Worm (Caenorhabditis elegans) whole organism, early embryonic: Measurements from ENCODE around the gene sqv-7.
A peak's percentile ranks its signal among the peaks of the same experiment; 100 is the strongest.

Experiments
- B0310.2 ChIP-seq: sonication (generic microtip); optimal IDR thresholded peaks from 2 replicates; lab custom pipeline; 2016; ENCODE audit warnings: mild to moderate bottlenecking, missing genetic modification characterization, missing compliant biosample characterization
- F13C5.2 ChIP-seq: sonication (generic microtip); optimal IDR thresholded peaks from 2 replicates; lab custom pipeline; 2017; ENCODE audit warnings: mild to moderate bottlenecking, missing genetic modification characterization, inconsistent platforms, missing compliant biosample characterization
- aly-1 ChIP-seq: sonication (generic microtip); optimal IDR thresholded peaks from 2 replicates; lab custom pipeline; 2016; ENCODE audit warnings: missing genetic modification characterization, missing compliant biosample characterization
- ama-1 ChIP-seq: fragments of 150-350 bp; optimal IDR thresholded peaks from 2 replicates; lab custom pipeline; 2014
- ceh-13 ChIP-seq: fragments of 200-800 bp; sonication (Bioruptor generic); optimal IDR thresholded peaks from 2 replicates; lab custom pipeline; 2018; ENCODE audit warnings: mild to moderate bottlenecking, missing genetic modification characterization, missing compliant biosample characterization
- ceh-36 ChIP-seq: sonication (generic microtip); optimal IDR thresholded peaks from 2 replicates; lab custom pipeline; 2016; ENCODE audit warnings: missing genetic modification characterization, inconsistent platforms, missing compliant biosample characterization
- ets-7 ChIP-seq: sonication (generic microtip); optimal IDR thresholded peaks from 2 replicates; lab custom pipeline; 2016; ENCODE audit warnings: missing genotype, missing genetic modification characterization, missing compliant biosample characterization
- flt-1 ChIP-seq: fragments of 200-800 bp; sonication (Bioruptor generic); IDR thresholded peaks from 2 replicates; pipeline ENCODE4 v1.3.6; 2022; ENCODE audit warnings: missing genetic modification characterization, missing compliant biosample characterization
- hmbx-1 ChIP-seq: sonication (generic microtip); optimal IDR thresholded peaks from 2 replicates; lab custom pipeline; 2016; ENCODE audit warnings: mild to moderate bottlenecking, missing genetic modification characterization, missing compliant biosample characterization
- hmg-4 ChIP-seq: fragments of 200-800 bp; sonication (Bioruptor generic); optimal IDR thresholded peaks from 2 replicates; lab custom pipeline; 2018; ENCODE audit warnings: mild to moderate bottlenecking, missing genetic modification characterization, missing compliant biosample characterization
- hnd-1 ChIP-seq: sonication (generic microtip); optimal IDR thresholded peaks from 2 replicates; lab custom pipeline; 2016; ENCODE audit warnings: missing genetic modification characterization, missing compliant biosample characterization
- pes-1 ChIP-seq: fragments of 200-800 bp; sonication (Bioruptor generic); IDR thresholded peaks from 2 replicates; pipeline ENCODE4 v1.3.6; 2022; ENCODE audit warnings: missing genetic modification reagents, missing genetic modification characterization, missing compliant biosample characterization
- scrt-1 ChIP-seq: fragments of 200-800 bp; sonication (Bioruptor generic); IDR thresholded peaks from 2 replicates; pipeline ENCODE4 v1.3.6; 2022; ENCODE audit warnings: missing genetic modification characterization, missing compliant biosample characterization
- sea-1 ChIP-seq: fragments of 200-800 bp; sonication (Bioruptor generic); conservative IDR thresholded peaks from 2 replicates; pipeline ENCODE4 v1.3.6; 2022; ENCODE audit warnings: missing genetic modification characterization, missing compliant biosample characterization
- tbx-11 ChIP-seq: fragments of 200-800 bp; sonication (Bioruptor generic); IDR thresholded peaks from 2 replicates; pipeline ENCODE4 v1.3.6; 2022; ENCODE audit warnings: missing genetic modification characterization, missing compliant biosample characterization
- tbx-37 ChIP-seq: fragments of 200-800 bp; sonication (Bioruptor generic); conservative IDR thresholded peaks from 2 replicates; pipeline ENCODE4 v1.3.6; 2022; ENCODE audit warnings: missing genetic modification reagents, missing genetic modification characterization, missing compliant biosample characterization
- tra-4 ChIP-seq: sonication (generic microtip); optimal IDR thresholded peaks from 2 replicates; lab custom pipeline; 2017; ENCODE audit warnings: missing genetic modification characterization, missing compliant biosample characterization

sqv-7 gene

ce11 chrII:7054987-7055386 is 42.5 kb upstream of the sqv-7 start, which contains the start of gene ZK1127.3:
ZK1127.3 (plus strand) TSS chrII:7055287.
- TF ChIP-seq F13C5.2 (tag; lab: Kevin White, UChicago) = no peak
- TF ChIP-seq ceh-36 (tag; lab: Kevin White, UChicago) = no peak
- no peak for TF ChIP-seq hmbx-1 (tag; lab: Kevin White, UChicago)
- no peak for TF ChIP-seq hmg-4 (GFP tag; lab: Kevin White, UChicago)
- no peak for TF ChIP-seq tra-4 (tag; lab: Kevin White, UChicago)

ce11 chrII:7053649-7054048 is 41.2 kb upstream of the sqv-7 start, which contains the start of gene ZK1127.4:
ZK1127.4 (plus strand) TSS chrII:7053949.
- TF ChIP-seq pes-1 (GFP tag; lab: Robert Waterston, UW) (no peak), tbx-37 (GFP tag; lab: Robert Waterston, UW) (no peak), tra-4 (tag; lab: Kevin White, UChicago) (no peak), ets-7 (no peak), B0310.2 (tag; lab: Kevin White, UChicago) (no peak), hmbx-1 (tag; lab: Kevin White, UChicago) (no peak), hnd-1 (tag; lab: Kevin White, UChicago) (no peak), ceh-36 (tag; lab: Kevin White, UChicago) (no peak), hmg-4 (GFP tag; lab: Kevin White, UChicago) (no peak), ama-1 (no peak), F13C5.2 (tag; lab: Kevin White, UChicago) (no peak), ceh-13 (GFP tag; lab: Kevin White, UChicago) (no peak), scrt-1 (GFP tag; lab: Robert Waterston, UW) (no peak), aly-1 (no peak), tbx-11 (no peak), flt-1 (no peak)

ce11 chrII:7053001-7053400 is 40.5 kb upstream of the sqv-7 start, which contains the start of gene ZK1127.13:
ZK1127.13 (plus strand) TSS chrII:7053301.
- TF ChIP-seq hnd-1 (tag; lab: Kevin White, UChicago) (no peak), hmg-4 (GFP tag; lab: Kevin White, UChicago) (no peak), sea-1 (GFP tag; lab: Robert Waterston, UW) (no peak), ama-1 (no peak), hmbx-1 (tag; lab: Kevin White, UChicago) (no peak), aly-1 (no peak), tbx-11 (no peak), ets-7 (no peak), flt-1 (no peak), scrt-1 (GFP tag; lab: Robert Waterston, UW) (no peak), pes-1 (GFP tag; lab: Robert Waterston, UW) (no peak), B0310.2 (tag; lab: Kevin White, UChicago) (no peak), ceh-36 (tag; lab: Kevin White, UChicago) (no peak), tbx-37 (GFP tag; lab: Robert Waterston, UW) (no peak)

ce11 chrII:7051778-7052177 is 39.3 kb upstream of the sqv-7 start, which contains the start of gene ZK1127.12:
ZK1127.12 (plus strand) TSS chrII:7052078.
- TF ChIP-seq hmg-4 (GFP tag; lab: Kevin White, UChicago) (no peak), tra-4 (tag; lab: Kevin White, UChicago) (no peak), hnd-1 (tag; lab: Kevin White, UChicago) (no peak), tbx-11 (no peak), flt-1 (no peak), ama-1 (no peak), hmbx-1 (tag; lab: Kevin White, UChicago) (no peak), B0310.2 (tag; lab: Kevin White, UChicago) (no peak), sea-1 (GFP tag; lab: Robert Waterston, UW) (no peak), scrt-1 (GFP tag; lab: Robert Waterston, UW) (no peak), aly-1 (no peak), pes-1 (GFP tag; lab: Robert Waterston, UW) (no peak), tbx-37 (GFP tag; lab: Robert Waterston, UW) (no peak), ceh-36 (tag; lab: Kevin White, UChicago) (no peak), F13C5.2 (tag; lab: Kevin White, UChicago) (no peak), ceh-13 (GFP tag; lab: Kevin White, UChicago) (no peak), ets-7 (no peak)

- peak; percentile 23 for TF ChIP-seq F13C5.2 (tag; lab: Kevin White, UChicago)
- TF ChIP-seq ets-7 = no peak
Measured at ce11 chrII:7050021-7050722, 37.7 kb upstream of the sqv-7 start, which contains the start of the genes tcer-1 and ZK1127.5. tcer-1 (minus strand) TSS chrII:7050071. ZK1127.5 (plus strand) TSS chrII:7050672.

- TF ChIP-seq aly-1 (no peak), tbx-37 (GFP tag; lab: Robert Waterston, UW) (no peak), F13C5.2 (tag; lab: Kevin White, UChicago) (no peak), ets-7 (no peak), tra-4 (tag; lab: Kevin White, UChicago) (no peak), ceh-13 (GFP tag; lab: Kevin White, UChicago) (no peak), flt-1 (no peak), pes-1 (GFP tag; lab: Robert Waterston, UW) (no peak), ceh-36 (tag; lab: Kevin White, UChicago) (no peak), sea-1 (GFP tag; lab: Robert Waterston, UW) (no peak), tbx-11 (no peak)
Measured at ce11 chrII:7049470-7049869, 37.0 kb upstream of the sqv-7 start.

ce11 chrII:7042090-7042489 is 29.6 kb upstream of the sqv-7 start:
- 0 out of 2 replicates have a peak, but pooled peaks have one; percentile 45 for TF ChIP-seq scrt-1 (GFP tag; lab: Robert Waterston, UW)
- TF ChIP-seq sea-1 (GFP tag; lab: Robert Waterston, UW) = 0 out of 2 replicates have a peak, but pooled peaks have one; percentile 27
- peak; percentile 39 for TF ChIP-seq flt-1
- TF ChIP-seq pes-1 (GFP tag; lab: Robert Waterston, UW) = peak; percentile 82
